Worm (Caenorhabditis elegans) whole organism, L4/young adult: ENCODE measurements around the gene klf-2.

Source experiments
- W03F9.2 ChIP-seq: fragments of 150-350 bp; optimal IDR thresholded peaks from 2 replicates; lab custom pipeline; 2014; ENCODE audit warnings: missing biosample characterization, missing genetic modification characterization
- dao-5 ChIP-seq: sonication (generic microtip); optimal IDR thresholded peaks from 2 replicates; lab custom pipeline; 2016; ENCODE audit warnings: missing genotype, missing genetic modification characterization, moderate library complexity, missing compliant biosample characterization
- him-1 ChIP-seq: sonication (generic microtip); optimal IDR thresholded peaks from 2 replicates; lab custom pipeline; 2016; ENCODE audit warnings: missing genotype, missing genetic modification reagents, missing genetic modification characterization, missing compliant biosample characterization

DNA sequence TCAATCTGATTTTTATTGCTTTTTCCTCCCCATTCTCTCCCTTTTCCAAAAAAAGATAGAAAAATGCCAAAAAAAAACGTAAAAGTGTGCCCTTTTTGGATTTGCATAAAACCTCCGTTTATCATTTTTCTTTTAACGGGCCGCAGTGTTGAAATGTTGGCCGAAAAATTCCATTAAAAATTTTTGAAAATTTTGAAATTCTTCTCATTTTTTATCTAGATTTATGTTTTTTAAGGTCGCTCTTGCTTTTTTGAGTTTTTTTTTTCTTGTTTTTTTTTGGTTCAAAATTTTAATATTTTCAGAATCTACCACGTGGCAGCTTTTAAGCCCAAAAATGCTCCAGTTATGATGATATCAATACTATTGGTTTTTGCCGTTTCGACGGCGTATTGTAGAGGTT lies 31.1 kb upstream of the klf-2 start, which contains the start of gene mnr-1:
- TF ChIP-seq him-1 (tag; lab: Kevin White, UChicago), result no peak
- no peak for TF ChIP-seq dao-5 (tag; lab: Kevin White, UChicago)
- TF ChIP-seq W03F9.2 (tag; lab: Kevin White, UChicago), result no peak
